Fruit fly (Drosophila melanogaster): Measurements from ENCODE around the gene mthl15.
A peak's percentile ranks its signal among the peaks of the same experiment; 100 is the strongest.

mthl15 gene

DNA sequence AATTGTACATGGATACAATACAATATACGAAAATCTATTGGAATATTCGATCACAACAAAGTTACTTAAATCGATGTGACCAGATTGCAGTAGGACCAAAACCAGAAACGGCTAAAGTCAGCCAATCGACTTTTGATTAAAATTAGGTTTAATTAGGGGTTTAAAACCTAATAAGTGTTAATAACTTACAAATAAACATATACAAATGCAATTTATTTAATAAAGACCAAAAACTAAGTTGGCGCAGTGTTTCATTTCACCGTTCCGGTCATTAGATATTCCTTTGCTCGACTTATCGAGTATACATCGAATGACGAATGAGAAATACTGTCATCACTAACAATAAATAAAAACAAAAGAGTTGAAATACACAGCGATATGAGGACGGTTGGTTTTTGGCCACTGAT, 12.3 kb upstream of the mthl15 start, which contains the start of the genes bsk and CG31717 (continued):
- TF ChIP-seq Dek (tag; optimal IDR thresholded peaks at IDR 0.05) = no peak
- TF ChIP-seq Atf6 (GFP tag; IDR thresholded peaks at IDR 0.05) = no peak
- TF ChIP-seq lilli (GFP tag; optimal IDR thresholded peaks at IDR 0.05) = peak; percentile 7
- no peak for TF ChIP-seq pum (GFP tag; optimal IDR thresholded peaks at IDR 0.05)
- peak; percentile 14 for TF ChIP-seq lbe (GFP tag; optimal IDR thresholded peaks at IDR 0.05)
- TF ChIP-seq Scr (GFP tag; IDR thresholded peaks at IDR 0.05; ENCODE audit: partially characterized antibody) = peak; percentile 67
- no peak for TF ChIP-seq ara (GFP tag; IDR thresholded peaks at IDR 0.05)
- TF ChIP-seq E2f2 (GFP tag; IDR thresholded peaks at IDR 0.05) = no peak
- no peak for TF ChIP-seq CG13296 (GFP tag; optimal IDR thresholded peaks at IDR 0.05)
- peak; percentile 39; the same call in 1 of the 3 replicates for TF ChIP-seq vnd (GFP tag; IDR thresholded peaks at IDR 0.05; ENCODE audit: partially characterized antibody)
- TF ChIP-seq CG15269 (tag; optimal IDR thresholded peaks at IDR 0.05) = no peak
- TF ChIP-seq Gug (GFP tag; IDR thresholded peaks at IDR 0.05) = no peak
- no peak for TF ChIP-seq CG14441 (GFP tag; IDR thresholded peaks at IDR 0.05)
- no peak for TF ChIP-seq usp (GFP tag; optimal IDR thresholded peaks at IDR 0.05)
- no peak for TF ChIP-seq CG14014 (GFP tag; IDR thresholded peaks at IDR 0.05)
- no peak for TF ChIP-seq zfh1 (GFP tag; IDR thresholded peaks at IDR 0.05)
- peak; percentile 68 for TF ChIP-seq sens (GFP tag)
- no peak for TF ChIP-seq ap (GFP tag; IDR thresholded peaks at IDR 0.05)
- TF ChIP-seq eyg (GFP tag; optimal IDR thresholded peaks at IDR 0.05) = no peak
- peak; percentile 81 for TF ChIP-seq pzg (GFP tag; optimal IDR thresholded peaks at IDR 0.05)
- TF ChIP-seq CG11695 (GFP tag; IDR thresholded peaks at IDR 0.05) = no peak
- no peak for TF ChIP-seq Max (GFP tag; optimal IDR thresholded peaks at IDR 0.05)
- no peak for TF ChIP-seq CG15601 (tag; optimal IDR thresholded peaks at IDR 0.05)
- no peak for TF ChIP-seq CG4730 (GFP tag; IDR thresholded peaks at IDR 0.05)
- TF ChIP-seq Drgx (GFP tag; IDR thresholded peaks at IDR 0.05) = no peak
- TF ChIP-seq chinmo (GFP tag; IDR thresholded peaks at IDR 0.05; ENCODE audit: partially characterized antibody) = no peak
- no peak for TF ChIP-seq fru (optimal IDR thresholded peaks at IDR 0.05)
- TF ChIP-seq twi (tag; optimal IDR thresholded peaks at IDR 0.05) = no peak
- no peak for TF ChIP-seq wor (GFP tag; IDR thresholded peaks at IDR 0.05)
- no peak for TF ChIP-seq Lpt (GFP tag; optimal IDR thresholded peaks at IDR 0.05)
- TF ChIP-seq Optix (GFP tag; IDR thresholded peaks at IDR 0.05) = no peak
- no peak for TF ChIP-seq CG18011 (GFP tag; optimal IDR thresholded peaks at IDR 0.05)
- no peak for TF ChIP-seq Chrac-16 (GFP tag; optimal IDR thresholded peaks at IDR 0.05)
- no peak for TF ChIP-seq CG9437 (GFP tag; optimal IDR thresholded peaks at IDR 0.05)
- TF ChIP-seq knrl (GFP tag; IDR thresholded peaks at IDR 0.05; ENCODE audit: partially characterized antibody) = no peak; the same call in 2 of the 3 replicates
- TF ChIP-seq CG4360 (GFP tag; IDR thresholded peaks at IDR 0.05) = peak; percentile 53; the same call in 1 of the 2 replicates
- TF ChIP-seq CG17829 (tag; optimal IDR thresholded peaks at IDR 0.05) = peak; percentile 38
- TF ChIP-seq CG31388 (GFP tag; optimal IDR thresholded peaks at IDR 0.05) = no peak
- no peak for TF ChIP-seq mam (GFP tag; optimal IDR thresholded peaks at IDR 0.05)
- no peak for TF ChIP-seq tup (GFP tag; optimal IDR thresholded peaks at IDR 0.05)
- no peak for TF ChIP-seq CG7839 (tag; optimal IDR thresholded peaks at IDR 0.05)
- TF ChIP-seq grn (GFP tag; optimal IDR thresholded peaks at IDR 0.05) = no peak
- no peak for TF ChIP-seq CG15011 (GFP tag; optimal IDR thresholded peaks at IDR 0.05)
- TF ChIP-seq zf30C (GFP tag; optimal IDR thresholded peaks at IDR 0.05) = no peak
- TF ChIP-seq ab (GFP tag; optimal IDR thresholded peaks at IDR 0.05) = no peak
- no peak for TF ChIP-seq H2.0 (GFP tag; IDR thresholded peaks at IDR 0.05)
- TF ChIP-seq abd-A (tag; optimal IDR thresholded peaks at IDR 0.05) = no peak
- no peak for TF ChIP-seq trh (GFP tag; optimal IDR thresholded peaks at IDR 0.05)
- TF ChIP-seq nerfin-1 (tag; optimal IDR thresholded peaks at IDR 0.05) = peak; percentile 38
- TF ChIP-seq CG4854 (GFP tag; optimal IDR thresholded peaks at IDR 0.05) = no peak
- TF ChIP-seq E2f1 (GFP tag; IDR thresholded peaks at IDR 0.05) = no peak
- no peak for TF ChIP-seq CG6272 (GFP tag; IDR thresholded peaks at IDR 0.05)
- TF ChIP-seq Sry-β (GFP tag; optimal IDR thresholded peaks at IDR 0.05) = no peak

Data from whole organism, embryonic.